Fruit fly (Drosophila melanogaster): ENCODE data around the gene Tak1.

The Tak1 gene

DNA sequence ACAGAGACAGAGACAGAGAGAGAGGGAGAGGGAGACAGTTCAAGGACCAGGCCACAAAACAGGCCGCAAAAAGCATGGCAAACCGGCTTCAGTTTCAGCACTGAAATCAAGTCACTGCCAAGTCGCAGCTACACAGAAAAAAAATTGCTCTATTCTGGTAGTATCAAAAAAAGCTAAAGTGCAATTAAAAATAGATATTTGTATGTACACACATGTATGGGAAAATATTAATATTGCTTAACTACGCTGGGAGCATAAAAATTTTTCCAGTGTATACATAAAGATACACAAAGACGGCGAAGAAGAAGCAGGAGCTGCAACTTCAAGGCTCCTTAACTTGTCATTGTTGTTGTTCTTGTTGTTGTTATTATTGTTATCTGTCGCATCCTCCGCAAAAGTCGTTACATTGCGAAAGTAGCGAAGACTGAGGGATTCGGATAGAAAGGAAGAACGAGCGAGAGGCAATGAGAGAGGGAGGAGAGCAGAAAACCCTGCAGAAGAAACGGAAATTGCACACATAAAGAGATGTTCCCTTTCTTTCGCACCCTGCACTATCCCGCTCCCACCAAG, 23.6 kb downstream of the Tak1 start (continued):
- TF ChIP-seq CG17829 (tag; optimal IDR thresholded peaks at IDR 0.05) (no peak), dan (GFP tag; IDR thresholded peaks at IDR 0.05) (no peak), Optix (GFP tag; IDR thresholded peaks at IDR 0.05) (no peak), tx (GFP tag; optimal IDR thresholded peaks at IDR 0.05) (no peak), CG31388 (GFP tag; optimal IDR thresholded peaks at IDR 0.05) (no peak), dpn (GFP tag; optimal IDR thresholded peaks at IDR 0.05) (peak; percentile 22 to 35), CG17912 (GFP tag; optimal IDR thresholded peaks at IDR 0.05) (no peak), CG3163 (GFP tag; optimal IDR thresholded peaks at IDR 0.05) (no peak), CG12219 (GFP tag; optimal IDR thresholded peaks at IDR 0.05) (peak; percentile 19), Sry-β (GFP tag; optimal IDR thresholded peaks at IDR 0.05) (no peak), CG12155 (GFP tag; optimal IDR thresholded peaks at IDR 0.05) (no peak), yki (optimal IDR thresholded peaks at IDR 0.05) (no peak), Oli (tag; optimal IDR thresholded peaks at IDR 0.05) (peak; percentile 42), E2f1 (GFP tag; IDR thresholded peaks at IDR 0.05) (no peak), CG1792 (GFP tag; optimal IDR thresholded peaks at IDR 0.05) (no peak), CTCF (GFP tag; optimal IDR thresholded peaks at IDR 0.05) (no peak), ftz-f1 (GFP tag; optimal IDR thresholded peaks at IDR 0.05) (no peak), Hr3 (GFP tag; optimal IDR thresholded peaks at IDR 0.05) (peak; percentile 6), peb (GFP tag; IDR thresholded peaks at IDR 0.05) (no peak), HLHmδ (GFP tag; optimal IDR thresholded peaks at IDR 0.05) (no peak), Doc2 (GFP tag; IDR thresholded peaks at IDR 0.05) (no peak), Side (GFP tag; optimal IDR thresholded peaks at IDR 0.05) (peak; percentile 2), gfzf (GFP tag; optimal IDR thresholded peaks at IDR 0.05) (no peak), MESR4 (GFP tag; optimal IDR thresholded peaks at IDR 0.05) (no peak), CG34224 (GFP tag; IDR thresholded peaks at IDR 0.05; ENCODE audit: partially characterized antibody) (no peak), Bgb (GFP tag; IDR thresholded peaks at IDR 0.05; ENCODE audit: partially characterized antibody) (no peak), CG6854 (GFP tag; optimal IDR thresholded peaks at IDR 0.05) (no peak), her (GFP tag; optimal IDR thresholded peaks at IDR 0.05) (no peak), row (GFP tag; IDR thresholded peaks at IDR 0.05) (peak; percentile 47), slou (GFP tag; optimal IDR thresholded peaks at IDR 0.05) (no peak), CG31365 (tag; optimal IDR thresholded peaks at IDR 0.05) (no peak), tna (GFP tag; IDR thresholded peaks at IDR 0.05; ENCODE audit: partially characterized antibody) (no peak), CG3838 (GFP tag; optimal IDR thresholded peaks at IDR 0.05) (no peak), CG11247 (GFP tag; IDR thresholded peaks at IDR 0.05) (no peak), CG17359 (tag; optimal IDR thresholded peaks at IDR 0.05) (peak; percentile 4), dm (GFP tag; optimal IDR thresholded peaks at IDR 0.05) (no peak), CG15073 (GFP tag; optimal IDR thresholded peaks at IDR 0.05) (no peak), eve (GFP tag; optimal IDR thresholded peaks at IDR 0.05) (no peak), usp (GFP tag; optimal IDR thresholded peaks at IDR 0.05) (no peak), CG4282 (GFP tag; optimal IDR thresholded peaks at IDR 0.05) (no peak), CG4854 (GFP tag; optimal IDR thresholded peaks at IDR 0.05) (no peak), CG17186 (GFP tag; optimal IDR thresholded peaks at IDR 0.05) (no peak), cad (GFP tag; optimal IDR thresholded peaks at IDR 0.05) (no peak), pho (GFP tag; optimal IDR thresholded peaks at IDR 0.05) (peak; percentile 21), bcd (GFP tag; optimal IDR thresholded peaks at IDR 0.05) (no peak), CG6813 (GFP tag; optimal IDR thresholded peaks at IDR 0.05) (no peak), zfh1 (GFP tag; IDR thresholded peaks at IDR 0.05) (0 out of 3 replicates have a peak, but pooled peaks have one; percentile 8), CG10147 (GFP tag; optimal IDR thresholded peaks at IDR 0.05) (no peak), HmgD (GFP tag; optimal IDR thresholded peaks at IDR 0.05) (no peak), CG2875 (GFP tag; optimal IDR thresholded peaks at IDR 0.05) (no peak), CrebB (tag; optimal IDR thresholded peaks at IDR 0.05) (no peak), CG1233 (GFP tag; optimal IDR thresholded peaks at IDR 0.05) (no peak), CG17612 (GFP tag; IDR thresholded peaks at IDR 0.05) (no peak)
